Worm (Caenorhabditis elegans) whole organism, early embryonic: Measurements from ENCODE around the gene C06G4.4.
"Not testable (repeated sequence)": the region's sequence is repeated elsewhere in the genome, so short reads cannot be mapped to it uniquely, and the experiment has no call there.

Experiments
- B0310.2 ChIP-seq: sonication (generic microtip); optimal IDR thresholded peaks from 2 replicates; lab custom pipeline; 2016; ENCODE audit warnings: mild to moderate bottlenecking, missing genetic modification characterization, missing compliant biosample characterization
- F13C5.2 ChIP-seq: sonication (generic microtip); optimal IDR thresholded peaks from 2 replicates; lab custom pipeline; 2017; ENCODE audit warnings: mild to moderate bottlenecking, missing genetic modification characterization, inconsistent platforms, missing compliant biosample characterization
- aly-1 ChIP-seq: sonication (generic microtip); optimal IDR thresholded peaks from 2 replicates; lab custom pipeline; 2016; ENCODE audit warnings: missing genetic modification characterization, missing compliant biosample characterization
- ama-1 ChIP-seq: fragments of 150-350 bp; optimal IDR thresholded peaks from 2 replicates; lab custom pipeline; 2014
- ceh-13 ChIP-seq: fragments of 200-800 bp; sonication (Bioruptor generic); optimal IDR thresholded peaks from 2 replicates; lab custom pipeline; 2018; ENCODE audit warnings: mild to moderate bottlenecking, missing genetic modification characterization, missing compliant biosample characterization
- ceh-36 ChIP-seq: sonication (generic microtip); optimal IDR thresholded peaks from 2 replicates; lab custom pipeline; 2016; ENCODE audit warnings: missing genetic modification characterization, inconsistent platforms, missing compliant biosample characterization
- ets-7 ChIP-seq: sonication (generic microtip); optimal IDR thresholded peaks from 2 replicates; lab custom pipeline; 2016; ENCODE audit warnings: missing genotype, missing genetic modification characterization, missing compliant biosample characterization
- flt-1 ChIP-seq: fragments of 200-800 bp; sonication (Bioruptor generic); IDR thresholded peaks from 2 replicates; pipeline ENCODE4 v1.3.6; 2022; ENCODE audit warnings: missing genetic modification characterization, missing compliant biosample characterization
- hmbx-1 ChIP-seq: sonication (generic microtip); optimal IDR thresholded peaks from 2 replicates; lab custom pipeline; 2016; ENCODE audit warnings: mild to moderate bottlenecking, missing genetic modification characterization, missing compliant biosample characterization
- hmg-4 ChIP-seq: fragments of 200-800 bp; sonication (Bioruptor generic); optimal IDR thresholded peaks from 2 replicates; lab custom pipeline; 2018; ENCODE audit warnings: mild to moderate bottlenecking, missing genetic modification characterization, missing compliant biosample characterization
- hnd-1 ChIP-seq: sonication (generic microtip); optimal IDR thresholded peaks from 2 replicates; lab custom pipeline; 2016; ENCODE audit warnings: missing genetic modification characterization, missing compliant biosample characterization
- pes-1 ChIP-seq: fragments of 200-800 bp; sonication (Bioruptor generic); IDR thresholded peaks from 2 replicates; pipeline ENCODE4 v1.3.6; 2022; ENCODE audit warnings: missing genetic modification reagents, missing genetic modification characterization, missing compliant biosample characterization
- scrt-1 ChIP-seq: fragments of 200-800 bp; sonication (Bioruptor generic); IDR thresholded peaks from 2 replicates; pipeline ENCODE4 v1.3.6; 2022; ENCODE audit warnings: missing genetic modification characterization, missing compliant biosample characterization
- sea-1 ChIP-seq: fragments of 200-800 bp; sonication (Bioruptor generic); conservative IDR thresholded peaks from 2 replicates; pipeline ENCODE4 v1.3.6; 2022; ENCODE audit warnings: missing genetic modification characterization, missing compliant biosample characterization
- tbx-11 ChIP-seq: fragments of 200-800 bp; sonication (Bioruptor generic); IDR thresholded peaks from 2 replicates; pipeline ENCODE4 v1.3.6; 2022; ENCODE audit warnings: missing genetic modification characterization, missing compliant biosample characterization
- tbx-37 ChIP-seq: fragments of 200-800 bp; sonication (Bioruptor generic); conservative IDR thresholded peaks from 2 replicates; pipeline ENCODE4 v1.3.6; 2022; ENCODE audit warnings: missing genetic modification reagents, missing genetic modification characterization, missing compliant biosample characterization
- tra-4 ChIP-seq: sonication (generic microtip); optimal IDR thresholded peaks from 2 replicates; lab custom pipeline; 2017; ENCODE audit warnings: missing genetic modification characterization, missing compliant biosample characterization

The C06G4.4 gene

DNA sequence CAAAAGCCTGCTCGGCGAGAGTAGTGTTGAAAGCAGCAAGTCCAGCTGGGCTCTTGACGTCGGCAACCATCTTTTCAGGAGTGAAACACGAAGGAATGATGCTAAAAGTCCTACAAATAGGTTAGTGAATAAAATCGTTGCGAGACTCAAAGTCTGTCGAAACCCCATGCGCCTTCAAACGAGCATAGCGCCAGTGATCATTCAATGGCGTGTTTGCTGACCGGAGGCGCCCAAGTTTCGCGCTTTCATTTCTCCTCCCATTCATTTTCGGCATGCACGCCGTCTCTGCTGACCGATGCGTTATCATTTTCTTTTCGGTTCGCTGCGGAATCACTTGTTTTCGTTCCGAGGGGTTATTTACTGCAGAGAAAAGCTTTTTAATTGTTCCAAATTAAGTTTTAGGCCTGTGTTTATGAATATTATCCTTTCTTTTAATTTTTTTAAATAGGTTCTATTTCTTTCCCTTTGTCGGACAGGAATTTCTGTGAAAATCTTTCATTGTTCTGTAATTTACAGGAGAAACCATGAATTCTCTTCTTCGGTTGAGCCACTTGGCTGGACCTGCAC is 4.3 kb downstream of the C06G4.4 start, which contains the start of the genes eef-1B.1 and aco-2:
Gene eef-1B.1 (minus strand): TSS at position 186 of the 567 bp plus-strand sequence.
Gene aco-2 (plus strand): TSS at position 517 of the 567 bp plus-strand sequence.
- TF ChIP-seq F13C5.2 (tag; lab: Kevin White, UChicago) = peak; percentile 44
- no peak for TF ChIP-seq tbx-11 (GFP tag; lab: Robert Waterston, UW)
- TF ChIP-seq ceh-13 (GFP tag; lab: Kevin White, UChicago) = no peak
- no peak for TF ChIP-seq sea-1

DNA sequence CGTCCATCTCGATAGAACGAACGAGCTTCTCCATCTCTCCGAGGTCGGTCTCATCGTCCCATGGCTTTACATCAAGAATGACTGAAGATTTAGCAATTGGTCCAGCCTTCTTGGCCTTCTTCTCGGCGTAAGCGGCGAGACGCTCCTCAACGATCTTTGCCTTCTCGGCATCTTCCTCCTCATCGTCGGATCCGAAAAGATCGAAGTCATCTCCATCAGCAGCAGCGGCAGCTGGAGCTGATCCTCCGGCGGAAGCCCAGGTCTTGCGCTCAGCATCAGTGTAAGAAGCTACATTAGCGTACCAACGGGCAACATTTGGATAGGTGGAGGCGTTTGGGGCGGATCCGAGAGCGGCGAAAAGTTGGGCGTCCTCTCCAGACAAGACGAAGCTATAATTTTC is 4.9 kb downstream of the C06G4.4 start:
- TF ChIP-seq ceh-13 (GFP tag; lab: Kevin White, UChicago) (no peak), flt-1 (GFP tag; lab: Robert Waterston, UW) (no peak), scrt-1 (GFP tag; lab: Robert Waterston, UW) (no peak), tbx-37 (no peak)

DNA sequence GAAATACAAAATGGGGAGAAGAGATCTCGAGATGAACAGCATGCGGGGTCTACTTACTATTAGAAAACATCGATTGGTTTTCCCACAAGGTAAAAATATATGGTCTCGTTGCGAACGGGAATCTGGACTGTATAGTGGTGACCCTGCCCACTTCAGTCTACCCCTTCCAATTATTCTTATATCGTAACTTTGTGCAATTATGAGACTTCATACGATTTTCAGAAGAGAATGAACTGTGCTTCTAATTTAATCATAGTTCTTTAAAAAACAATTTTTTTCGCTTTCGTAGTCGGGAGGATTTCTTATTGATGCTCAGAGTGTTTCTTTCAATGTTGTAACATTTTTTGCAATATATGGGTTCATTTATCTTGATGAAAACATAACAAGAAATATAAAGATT is 5.6 kb downstream of the C06G4.4 start, which contains the start of gene F54H12.5:
Gene F54H12.5 (minus strand): TSS at position 101 of the 400 bp plus-strand sequence.
- TF ChIP-seq flt-1 (GFP tag; lab: Robert Waterston, UW) = no peak
- no peak for TF ChIP-seq ceh-36
- TF ChIP-seq scrt-1 (GFP tag; lab: Robert Waterston, UW) = no peak
- TF ChIP-seq tbx-11 (GFP tag; lab: Robert Waterston, UW) = no peak
- no peak for TF ChIP-seq B0310.2
- TF ChIP-seq aly-1 = no peak
- TF ChIP-seq hmbx-1 = no peak
- no peak for TF ChIP-seq tbx-37
- no peak for TF ChIP-seq ets-7 (tag; lab: Kevin White, UChicago)
- no peak for TF ChIP-seq ama-1 (lab: Kevin White, UChicago)
- no peak for TF ChIP-seq ceh-13 (GFP tag; lab: Kevin White, UChicago)
- no peak for TF ChIP-seq F13C5.2 (tag; lab: Kevin White, UChicago)
- no peak for TF ChIP-seq sea-1
- TF ChIP-seq tra-4 (tag; lab: Kevin White, UChicago) = no peak
- no peak for TF ChIP-seq pes-1
- TF ChIP-seq hnd-1 (tag; lab: Kevin White, UChicago) = no peak
- no peak for TF ChIP-seq hmg-4

DNA sequence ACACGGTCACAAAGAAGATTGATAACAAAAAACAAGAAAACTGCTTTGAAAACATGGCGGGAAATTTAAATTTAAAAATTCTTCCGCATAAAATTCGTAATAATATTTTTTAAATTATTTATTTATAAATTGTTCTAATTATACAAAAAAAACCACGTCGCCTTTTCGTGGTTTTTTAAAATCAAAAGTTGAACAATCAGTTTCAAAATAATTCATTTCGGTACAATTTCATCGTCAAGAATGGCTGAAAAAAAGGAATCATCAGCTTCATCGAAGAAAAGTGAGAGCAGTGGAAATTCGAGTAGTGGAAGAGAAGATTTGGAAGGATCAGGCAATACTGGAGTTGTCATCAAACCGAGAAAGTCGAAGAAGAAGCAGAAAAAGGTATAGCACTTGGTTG is 8.5 kb downstream of the C06G4.4 start, which contains the start of the genes F54H12.8 and F54H12.7:
Gene F54H12.8 (minus strand): TSS at position 101 of the 400 bp plus-strand sequence.
Gene F54H12.7 (plus strand): TSS at position 229 of the 400 bp plus-strand sequence.
- no peak for TF ChIP-seq pes-1
- no peak for TF ChIP-seq ceh-36
- TF ChIP-seq tbx-11 (GFP tag; lab: Robert Waterston, UW) = no peak
- no peak for TF ChIP-seq tra-4 (tag; lab: Kevin White, UChicago)
- TF ChIP-seq hmg-4 = no peak
- TF ChIP-seq aly-1 = no peak
- TF ChIP-seq F13C5.2 (tag; lab: Kevin White, UChicago) = no peak
- TF ChIP-seq ama-1 (lab: Kevin White, UChicago) = no peak
- no peak for TF ChIP-seq flt-1 (GFP tag; lab: Robert Waterston, UW)
- TF ChIP-seq sea-1 = no peak
- TF ChIP-seq ceh-13 (GFP tag; lab: Kevin White, UChicago) = no peak
- no peak for TF ChIP-seq hnd-1 (tag; lab: Kevin White, UChicago)
- TF ChIP-seq scrt-1 (GFP tag; lab: Robert Waterston, UW) = no peak

DNA sequence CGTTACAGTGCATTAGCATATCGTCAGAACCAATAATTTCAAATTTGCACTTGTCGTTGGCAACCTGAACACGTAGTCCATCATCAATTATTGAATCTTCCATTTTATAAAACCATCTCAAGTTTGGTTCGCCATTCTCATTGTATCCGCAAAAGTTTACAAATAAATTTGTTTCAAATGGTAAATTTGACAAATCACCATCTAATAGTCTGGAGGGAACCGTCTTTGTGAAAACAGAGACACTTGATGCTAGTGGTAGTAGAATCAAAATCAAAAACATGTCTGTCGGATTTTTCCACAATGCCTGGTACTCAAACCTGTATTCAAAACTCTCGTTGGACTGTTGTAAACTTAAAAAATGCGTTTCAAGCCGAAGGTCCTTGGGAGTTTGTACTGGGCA is 13.3 kb downstream of the C06G4.4 start, which contains the start of gene F54H12.2:
Gene F54H12.2 (plus strand): TSS at position 301 of the 400 bp plus-strand sequence.
- not testable (repeated sequence) for TF ChIP-seq pes-1; ceh-36; F13C5.2 (tag; lab: Kevin White, UChicago)

DNA sequence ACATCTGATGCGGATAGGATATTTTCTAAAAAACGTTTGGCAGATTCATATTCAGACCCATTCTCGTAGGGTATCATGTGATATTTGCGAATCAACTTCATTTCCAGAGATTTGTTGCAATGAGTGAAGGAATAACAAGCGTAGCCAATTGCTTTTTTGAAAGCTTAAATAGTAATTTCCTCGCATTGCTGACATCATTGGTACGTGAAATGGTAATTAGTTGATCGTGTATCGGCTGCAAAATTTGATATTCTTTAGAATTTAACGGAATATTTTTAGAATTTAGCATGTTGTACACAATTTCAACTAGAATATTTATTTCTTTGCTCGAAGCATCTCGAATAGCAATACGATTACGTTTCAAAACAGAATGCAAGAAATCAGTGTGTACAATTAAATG is 15.0 kb downstream of the C06G4.4 start, which contains the start of gene F54H12.4:
Gene F54H12.4 (minus strand): TSS at position 101 of the 400 bp plus-strand sequence.
- TF ChIP-seq hnd-1 (tag; lab: Kevin White, UChicago); aly-1; scrt-1 (GFP tag; lab: Robert Waterston, UW): not testable (repeated sequence)

DNA sequence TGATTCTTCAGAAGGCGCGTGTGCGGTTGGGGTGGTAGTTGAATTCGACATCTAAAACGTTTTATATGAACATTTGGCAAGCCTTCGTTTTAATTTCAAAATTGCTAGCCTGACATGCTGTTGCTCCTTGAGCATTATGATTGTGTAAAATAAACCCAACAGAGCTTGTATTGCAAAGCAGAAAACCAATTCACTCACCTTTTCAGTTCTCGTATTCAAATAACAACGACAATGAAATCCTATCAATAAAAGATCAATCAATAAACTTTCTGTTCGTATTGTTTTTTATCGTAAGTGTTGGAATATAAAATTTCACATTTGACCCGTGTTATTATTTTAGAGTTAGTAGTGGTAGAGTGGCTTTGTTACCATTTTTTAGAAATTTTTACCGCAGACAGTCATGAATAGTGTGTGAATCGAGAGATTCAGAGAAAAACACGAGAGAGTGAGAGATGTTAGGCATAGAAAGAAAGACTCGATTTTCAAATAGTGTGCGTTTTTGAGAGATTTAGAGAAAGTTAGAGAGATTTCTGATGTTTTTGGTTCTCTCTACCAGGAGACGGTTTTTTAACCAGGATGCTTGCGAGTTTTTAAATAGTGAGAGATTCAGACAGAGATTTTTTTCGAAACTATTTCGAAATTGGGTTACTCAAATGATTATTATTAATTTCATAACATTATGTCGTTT is 18.5 kb downstream of the C06G4.4 start, which contains the start of gene F54H12.10:
Gene F54H12.10 (minus strand): TSS at position 51 of the 688 bp plus-strand sequence.
- TF ChIP-seq ets-7 (tag; lab: Kevin White, UChicago); sea-1; ama-1 (lab: Kevin White, UChicago): not testable (repeated sequence)

DNA sequence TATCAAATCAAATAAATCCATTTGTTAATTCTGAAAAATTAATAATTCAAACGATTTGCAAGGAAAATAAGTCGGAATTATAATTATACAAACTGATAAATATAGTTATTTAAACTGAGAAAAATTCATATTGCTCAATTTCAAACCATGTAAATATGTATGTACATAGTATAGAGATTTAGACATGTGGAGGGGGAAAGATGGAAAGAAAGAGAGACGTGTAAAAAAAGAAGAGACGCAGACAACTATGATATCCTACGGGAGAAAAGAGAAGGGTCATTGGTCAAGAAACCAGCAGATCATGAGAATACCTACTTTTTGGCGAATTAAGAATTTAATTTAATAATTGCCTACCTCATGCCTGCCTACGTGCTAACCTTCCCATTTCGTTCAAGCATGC is 19.5 kb downstream of the C06G4.4 start, which contains the start of gene C29E4.11:
Gene C29E4.11 (minus strand): TSS at position 30 of the 400 bp plus-strand sequence.
- TF ChIP-seq B0310.2 = no peak
- TF ChIP-seq tra-4 (tag; lab: Kevin White, UChicago) = no peak
- TF ChIP-seq ama-1 (lab: Kevin White, UChicago) = no peak
- no peak for TF ChIP-seq hmg-4
- TF ChIP-seq sea-1 = no peak
- TF ChIP-seq ceh-36 = no peak
- TF ChIP-seq ceh-13 (GFP tag; lab: Kevin White, UChicago) = no peak
- TF ChIP-seq flt-1 (GFP tag; lab: Robert Waterston, UW) = no peak
- TF ChIP-seq scrt-1 (GFP tag; lab: Robert Waterston, UW) = no peak
- no peak for TF ChIP-seq pes-1
- TF ChIP-seq F13C5.2 (tag; lab: Kevin White, UChicago) = no peak
- TF ChIP-seq hmbx-1 = no peak
- no peak for TF ChIP-seq aly-1
- TF ChIP-seq tbx-37 = no peak
- no peak for TF ChIP-seq ets-7 (tag; lab: Kevin White, UChicago)
